Fruit fly (Drosophila melanogaster) whole organism, adult: ENCODE measurements around the gene msi.
A peak's percentile ranks its signal among the peaks of the same experiment; 100 is the strongest.

Experiments used
- CG11617 ChIP-seq: fragments of 200-800 bp; sonication (Bioruptor generic); optimal IDR thresholded peaks from 2 replicates; lab custom pipeline; 2017; ENCODE audit warnings: mild to moderate bottlenecking, missing biosample characterization, missing genetic modification reagents, missing genetic modification characterization
- CG12768 ChIP-seq: fragments of 200-800 bp; sonication (Bioruptor generic); optimal IDR thresholded peaks from 2 replicates; lab custom pipeline; 2017; ENCODE audit warnings: missing biosample characterization, missing genetic modification characterization, mild to moderate bottlenecking, moderate library complexity, missing genetic modification reagents
- CG14711 ChIP-seq: fragments of 200-800 bp; sonication (Bioruptor generic); optimal IDR thresholded peaks from 2 replicates; lab custom pipeline; 2018; ENCODE audit warnings: missing biosample characterization, mild to moderate bottlenecking, missing genetic modification characterization, moderate library complexity
- CG1620 ChIP-seq: fragments of 200-800 bp; sonication (Bioruptor generic); optimal IDR thresholded peaks from 2 replicates; lab custom pipeline; 2016; ENCODE audit warnings: missing biosample characterization, missing genetic modification characterization
- CG33017 ChIP-seq: fragments of 200-800 bp; sonication (Bioruptor generic); optimal IDR thresholded peaks from 2 replicates; lab custom pipeline; 2018; ENCODE audit warnings: missing biosample characterization, mild to moderate bottlenecking, missing genetic modification characterization, moderate library complexity
- CG5204 ChIP-seq: fragments of 200-800 bp; sonication (Bioruptor generic); optimal IDR thresholded peaks from 2 replicates; lab custom pipeline; 2016; ENCODE audit warnings: missing biosample characterization, missing genetic modification characterization
- CG7045 ChIP-seq: fragments of 200-800 bp; sonication (Bioruptor generic); optimal IDR thresholded peaks from 2 replicates; lab custom pipeline; 2017; ENCODE audit warnings: missing biosample characterization, mild to moderate bottlenecking, missing genetic modification characterization
- CG7101 ChIP-seq: fragments of 200-800 bp; sonication (Bioruptor generic); optimal IDR thresholded peaks from 2 replicates; lab custom pipeline; 2018; ENCODE audit warnings: missing biosample characterization, mild to moderate bottlenecking, missing genetic modification characterization, moderate library complexity
- Clk ChIP-seq: fragments of 200-800 bp; sonication (Bioruptor generic); optimal IDR thresholded peaks from 2 replicates; lab custom pipeline; 2017; ENCODE audit warnings: missing biosample characterization, missing genetic modification characterization
- Crg-1 ChIP-seq: fragments of 200-800 bp; sonication (Bioruptor generic); optimal IDR thresholded peaks from 2 replicates; lab custom pipeline; 2016; ENCODE audit warnings: missing biosample characterization, missing genetic modification characterization
- Hr96 ChIP-seq: fragments of 200-800 bp; sonication (Bioruptor generic); optimal IDR thresholded peaks from 2 replicates; lab custom pipeline; 2016; ENCODE audit warnings: missing biosample characterization, missing genetic modification characterization
- Mnt ChIP-seq: fragments of 200-800 bp; sonication (Bioruptor generic); optimal IDR thresholded peaks from 2 replicates; lab custom pipeline; 2016; ENCODE audit warnings: missing biosample characterization, mild to moderate bottlenecking, missing genetic modification characterization
- bab1 ChIP-seq: fragments of 200-800 bp; sonication (Bioruptor generic); optimal IDR thresholded peaks from 3 replicates; lab custom pipeline; 2019; ENCODE audit warnings: missing biosample characterization, mild to moderate bottlenecking, missing genetic modification characterization, moderate library complexity
- cic ChIP-seq: fragments of 200-800 bp; sonication (Bioruptor generic); optimal IDR thresholded peaks from 2 replicates; lab custom pipeline; 2017; ENCODE audit warnings: missing biosample characterization, mild to moderate bottlenecking, missing genetic modification characterization, moderate library complexity
- cnc ChIP-seq, 2 experiments: fragments of >200 bp; optimal IDR thresholded peaks; 2 replicates each; lab custom pipeline; 2017
- kay ChIP-seq: fragments of 200-800 bp; sonication (Bioruptor generic); peaks from one replicate; lab custom pipeline; 2016; ENCODE audit warnings: missing biosample characterization, missing genetic modification characterization, borderline replicate concordance
- ovo ChIP-seq: fragments of 200-800 bp; sonication (Bioruptor generic); optimal IDR thresholded peaks from 2 replicates; lab custom pipeline; 2016; ENCODE audit warnings: missing biosample characterization, missing genetic modification characterization
- pad ChIP-seq: fragments of 200-800 bp; sonication (Bioruptor generic); optimal IDR thresholded peaks from 3 replicates; lab custom pipeline; 2017; ENCODE audit warnings: missing biosample characterization, missing genetic modification characterization, mild to moderate bottlenecking, moderate library complexity, missing genetic modification reagents
- tj ChIP-seq: fragments of 200-800 bp; sonication (Bioruptor generic); optimal IDR thresholded peaks from 3 replicates; lab custom pipeline; 2017; ENCODE audit warnings: missing biosample characterization, mild to moderate bottlenecking, missing genetic modification characterization, moderate library complexity
- toe ChIP-seq: fragments of 200-800 bp; sonication (Bioruptor generic); optimal IDR thresholded peaks from 2 replicates; lab custom pipeline; 2016; ENCODE audit warnings: missing biosample characterization, missing genetic modification characterization

msi gene

dm6 chr3R:25476744-25477143, 39.2 kb upstream of the msi start, which contains the start of the genes CG4553 and MED28:
CG4553 (minus strand) TSS chr3R:25476915.
MED28 (plus strand) TSS chr3R:25477003.
- peak; percentile 45 for TF ChIP-seq bab1 (GFP tag; lab: Kevin White, UChicago)
- peak; percentile 24 for TF ChIP-seq Crg-1 (GFP tag; lab: Kevin White, UChicago)
- no peak for TF ChIP-seq tj (GFP tag; lab: Kevin White, UChicago)
- peak; percentile 98 for TF ChIP-seq CG14711
- no peak for TF ChIP-seq CG1620 (GFP tag; lab: Kevin White, UChicago)
- TF ChIP-seq Mnt (GFP tag; lab: Kevin White, UChicago): peak; percentile 27

- TF ChIP-seq kay (GFP tag; lab: Kevin White, UChicago) (no peak), Mnt (GFP tag; lab: Kevin White, UChicago) (peak; percentile 81), CG7045 (GFP tag; lab: Kevin White, UChicago) (peak; percentile 42), pad (GFP tag; lab: Kevin White, UChicago) (peak; percentile 61), CG1620 (GFP tag; lab: Kevin White, UChicago) (peak; percentile 78), cic (peak; percentile 24), CG7101 (tag; lab: Kevin White, UChicago) (peak; percentile 67), Crg-1 (GFP tag; lab: Kevin White, UChicago) (peak; percentile 65), CG33017 (tag; lab: Kevin White, UChicago) (peak; percentile 15), bab1 (GFP tag; lab: Kevin White, UChicago) (peak; percentile 81), Clk (GFP tag; lab: Kevin White, UChicago) (peak; percentile 33), CG11617 (GFP tag; lab: Kevin White, UChicago) (peak; percentile 82), CG5204 (GFP tag; lab: Kevin White, UChicago) (no peak), CG14711 (peak; percentile 99), CG12768 (peak; percentile 51), Hr96 (no peak), ovo (GFP tag; lab: Kevin White, UChicago) (peak; percentile 70), tj (GFP tag; lab: Kevin White, UChicago) (peak; percentile 77), cnc (optimal IDR thresholded peaks at IDR 0.05; lab: Kevin White, UChicago) (no peak), toe (no peak)
Observed at dm6 chr3R:25482463-25483173, 33.3 kb upstream of the msi start, which contains the start of the genes XNP, CG42488 and CG5116. XNP (minus strand) TSS chr3R:25482834. CG42488 (plus strand) TSS chr3R:25483098. CG5116 (plus strand) TSS chr3R:25483098.

dm6 chr3R:25489116-25489515, 26.8 kb upstream of the msi start:
- peak; percentile 49 for TF ChIP-seq CG7101 (tag; lab: Kevin White, UChicago)
- TF ChIP-seq CG5204 (GFP tag; lab: Kevin White, UChicago): no peak
- TF ChIP-seq Mnt (GFP tag; lab: Kevin White, UChicago): peak; percentile 23
- TF ChIP-seq CG1620 (GFP tag; lab: Kevin White, UChicago): no peak
- TF ChIP-seq CG14711: peak; percentile 59
- TF ChIP-seq kay (GFP tag; lab: Kevin White, UChicago): no peak
- TF ChIP-seq Clk (GFP tag; lab: Kevin White, UChicago): no peak
- TF ChIP-seq cnc (optimal IDR thresholded peaks at IDR 0.05; lab: Kevin White, UChicago): no peak
- TF ChIP-seq cic: peak; percentile 62
- peak; percentile 51 for TF ChIP-seq CG7045 (GFP tag; lab: Kevin White, UChicago)
- peak; percentile 67 for TF ChIP-seq CG33017 (tag; lab: Kevin White, UChicago)
- no peak for TF ChIP-seq pad (GFP tag; lab: Kevin White, UChicago)
- TF ChIP-seq CG11617 (GFP tag; lab: Kevin White, UChicago): no peak
- TF ChIP-seq bab1 (GFP tag; lab: Kevin White, UChicago): peak; percentile 51
- TF ChIP-seq toe: no peak
- TF ChIP-seq CG12768: peak; percentile 41
- TF ChIP-seq ovo (GFP tag; lab: Kevin White, UChicago): no peak
- TF ChIP-seq Hr96: no peak
- TF ChIP-seq Crg-1 (GFP tag; lab: Kevin White, UChicago): no peak
- TF ChIP-seq tj (GFP tag; lab: Kevin White, UChicago): no peak

- TF ChIP-seq CG7045 (GFP tag; lab: Kevin White, UChicago) (peak; percentile 14), Mnt (GFP tag; lab: Kevin White, UChicago) (no peak), CG33017 (tag; lab: Kevin White, UChicago) (peak; percentile 3), bab1 (GFP tag; lab: Kevin White, UChicago) (no peak)
Observed at dm6 chr3R:25489685-25490084, 26.2 kb upstream of the msi start.

dm6 chr3R:25490375-25490774, 25.5 kb upstream of the msi start:
- TF ChIP-seq CG5204 (GFP tag; lab: Kevin White, UChicago) (peak; percentile 17), CG12768 (no peak), CG1620 (GFP tag; lab: Kevin White, UChicago) (no peak), cic (no peak), CG33017 (tag; lab: Kevin White, UChicago) (no peak), cnc (optimal IDR thresholded peaks at IDR 0.05; lab: Kevin White, UChicago) (peak in 1 of 2 experiments; percentile 20), Crg-1 (GFP tag; lab: Kevin White, UChicago) (no peak), tj (GFP tag; lab: Kevin White, UChicago) (no peak), pad (GFP tag; lab: Kevin White, UChicago) (no peak), Clk (GFP tag; lab: Kevin White, UChicago) (no peak), toe (peak; percentile 16), CG7045 (GFP tag; lab: Kevin White, UChicago) (no peak), Hr96 (no peak), CG14711 (no peak), CG11617 (GFP tag; lab: Kevin White, UChicago) (no peak), CG7101 (tag; lab: Kevin White, UChicago) (no peak), kay (GFP tag; lab: Kevin White, UChicago) (peak; percentile 98)
